Worm (Caenorhabditis elegans): ENCODE measurements around the gene idpp-9.

The idpp-9 gene

DNA sequence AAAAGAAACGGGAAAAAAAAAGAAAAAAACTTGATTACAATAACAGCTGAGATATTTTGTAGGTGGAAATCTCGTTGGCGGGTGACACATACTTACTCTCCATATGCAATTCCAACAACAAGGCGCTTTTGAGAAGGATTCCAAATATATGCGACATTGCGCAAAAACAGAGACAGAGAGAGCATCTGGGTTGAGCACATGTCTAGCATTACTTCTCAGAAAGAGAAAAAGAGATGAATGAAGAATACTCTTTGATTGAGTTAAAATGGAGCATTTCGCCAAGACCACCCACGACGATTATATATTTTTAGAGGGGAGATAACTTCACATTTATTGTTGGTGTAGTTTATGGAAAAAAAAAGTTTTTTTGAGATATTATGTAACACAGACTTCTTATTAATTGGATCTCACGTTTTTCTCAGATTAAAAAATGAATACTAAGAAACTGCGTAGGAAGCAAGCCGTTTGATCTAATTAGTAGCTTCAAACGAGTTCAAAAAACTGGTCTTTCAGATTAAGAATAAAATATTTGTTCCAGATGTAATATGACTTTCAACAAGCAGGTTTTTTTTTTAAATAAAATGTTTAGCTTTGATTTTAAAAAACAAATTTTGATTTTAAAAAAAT is 29.4 kb upstream of the idpp-9 start:
- TF ChIP-seq sup-37 (GFP tag; optimal IDR thresholded peaks at IDR 0.05) (no peak), zip-4 (GFP tag; optimal IDR thresholded peaks at IDR 0.05) (no peak), dsc-1 (tag; optimal IDR thresholded peaks at IDR 0.05) (peak; percentile 97), lin-14 (GFP tag; optimal IDR thresholded peaks at IDR 0.05) (peak; percentile 65), fkh-10 (GFP tag; optimal IDR thresholded peaks at IDR 0.05) (peak; percentile 18), fkh-8 (tag; optimal IDR thresholded peaks at IDR 0.05) (peak; percentile 75), ets-5 (GFP tag; IDR thresholded peaks at IDR 0.05) (no peak), isw-1 (GFP tag; IDR thresholded peaks at IDR 0.05) (no peak), lin-35 (GFP tag; optimal IDR thresholded peaks at IDR 0.05) (no peak), nhr-85 (tag) (no peak), nhr-71 (tag; optimal IDR thresholded peaks at IDR 0.05) (peak; percentile 63), nhr-47 (tag; optimal IDR thresholded peaks at IDR 0.05) (peak; percentile 50), fkh-4 (tag; optimal IDR thresholded peaks at IDR 0.05; ENCODE audit: borderline replicate concordance) (peak; percentile 31), ceh-82 (tag; optimal IDR thresholded peaks at IDR 0.05) (no peak), tlp-1 (tag; optimal IDR thresholded peaks at IDR 0.05) (no peak), mef-2 (tag; optimal IDR thresholded peaks at IDR 0.05) (peak; percentile 40), swsn-7 (tag; optimal IDR thresholded peaks at IDR 0.05) (peak; percentile 11), unc-86 (tag; optimal IDR thresholded peaks at IDR 0.05) (no peak)

DNA sequence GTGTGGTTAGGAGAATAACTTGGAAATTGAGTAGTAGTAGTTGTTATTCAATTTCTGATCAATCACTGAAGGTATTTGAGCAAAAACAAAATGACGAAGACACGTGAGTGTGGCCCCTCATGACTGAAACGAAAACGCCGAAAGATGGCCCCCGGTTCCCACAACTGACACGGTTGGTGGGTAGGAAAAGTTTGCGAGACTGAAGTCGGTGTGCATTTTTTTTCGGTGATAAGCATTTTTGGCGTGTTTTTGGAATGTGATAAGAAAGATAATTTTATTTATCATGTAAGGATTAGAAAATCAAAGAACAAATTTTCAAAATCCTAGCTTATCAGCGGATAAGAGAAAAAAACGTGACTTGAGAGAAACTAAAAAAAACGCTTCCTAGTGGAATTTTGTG is 28.4 kb upstream of the idpp-9 start:
- no peak for TF ChIP-seq vab-15 (tag; optimal IDR thresholded peaks at IDR 0.05)
- peak; percentile 39 for TF ChIP-seq nhr-20 (tag; optimal IDR thresholded peaks at IDR 0.05)
- peak; percentile 9 for TF ChIP-seq nhr-47 (tag; optimal IDR thresholded peaks at IDR 0.05)
- no peak for TF ChIP-seq nhr-85 (tag)
- peak; percentile 43 for TF ChIP-seq dsc-1 (tag; optimal IDR thresholded peaks at IDR 0.05)
- TF ChIP-seq nhr-71 (tag; optimal IDR thresholded peaks at IDR 0.05) = peak; percentile 35
- no peak for TF ChIP-seq nhr-237 (tag; optimal IDR thresholded peaks at IDR 0.05)
- TF ChIP-seq ztf-4 (tag; optimal IDR thresholded peaks at IDR 0.05) = peak; percentile 29
- TF ChIP-seq skn-1 (tag; optimal IDR thresholded peaks at IDR 0.05) = no peak
- TF ChIP-seq lin-14 (GFP tag; optimal IDR thresholded peaks at IDR 0.05) = peak; percentile 26
- peak; percentile 50 for TF ChIP-seq fkh-8 (tag; optimal IDR thresholded peaks at IDR 0.05)
- no peak for TF ChIP-seq isw-1 (GFP tag; IDR thresholded peaks at IDR 0.05)
- no peak for TF ChIP-seq fkh-4 (tag; optimal IDR thresholded peaks at IDR 0.05; ENCODE audit: borderline replicate concordance)
- no peak for TF ChIP-seq hlh-4 (tag; optimal IDR thresholded peaks at IDR 0.05)
- TF ChIP-seq lir-3 (tag; optimal IDR thresholded peaks at IDR 0.05; ENCODE audit: poor library complexity) = no peak
- TF ChIP-seq F16B12.6 (tag; optimal IDR thresholded peaks at IDR 0.05) = no peak
- peak; percentile 12 for TF ChIP-seq rnt-1 (tag; optimal IDR thresholded peaks at IDR 0.05)
- peak; percentile 92 for TF ChIP-seq elt-2 (tag; optimal IDR thresholded peaks at IDR 0.05)
- 0 out of 2 replicates have a peak, but pooled peaks have one; percentile 10 for TF ChIP-seq nhr-19 (GFP tag; conservative IDR thresholded peaks at IDR 0.05)

DNA sequence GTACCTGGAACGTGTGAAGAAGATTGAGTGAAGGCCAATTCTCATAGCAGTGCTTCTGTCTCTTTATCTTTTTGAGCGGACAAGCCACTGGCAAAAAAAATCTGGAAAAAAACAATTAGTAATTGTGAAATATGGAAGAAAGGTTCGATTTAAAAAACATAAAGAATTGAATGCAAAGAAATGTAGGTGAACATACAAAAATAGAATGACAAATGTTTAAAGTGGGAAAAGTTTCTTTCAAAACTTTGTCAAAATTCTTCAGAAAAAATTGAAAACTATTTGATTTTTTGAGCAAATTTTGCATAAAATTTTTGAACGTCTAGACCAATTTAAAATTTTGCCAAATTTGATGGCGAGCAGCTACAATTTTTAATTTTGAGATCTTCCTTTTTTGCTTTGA is 27.6 kb upstream of the idpp-9 start, which contains the start of gene ptp-4A2:
Gene ptp-4A2 (minus strand): TSS at position 101 of the 400 bp plus-strand sequence.
- no peak for TF ChIP-seq C04F5.9 (tag; optimal IDR thresholded peaks at IDR 0.05)
- TF ChIP-seq mab-9 (GFP tag; IDR thresholded peaks at IDR 0.05) = no peak
- TF ChIP-seq nhr-90 (tag; optimal IDR thresholded peaks at IDR 0.05; ENCODE audit: poor library complexity) = no peak
- TF ChIP-seq nhr-47 (tag; optimal IDR thresholded peaks at IDR 0.05) = no peak
- no peak for TF ChIP-seq efl-1 (optimal IDR thresholded peaks at IDR 0.05)
- peak in 1 of 2 experiments; percentile 36 for TF ChIP-seq efl-1 (GFP tag; optimal IDR thresholded peaks at IDR 0.05 in 1 of 2)
- TF ChIP-seq dpl-1 (GFP tag; optimal IDR thresholded peaks at IDR 0.05) = no peak
- no peak for TF ChIP-seq nhr-28 (tag; optimal IDR thresholded peaks at IDR 0.05)
- TF ChIP-seq grh-1 (GFP tag; IDR thresholded peaks at IDR 0.05) = no peak
